Worm (Caenorhabditis elegans): Measurements from ENCODE around the gene tbx-8.

The tbx-8 gene

DNA sequence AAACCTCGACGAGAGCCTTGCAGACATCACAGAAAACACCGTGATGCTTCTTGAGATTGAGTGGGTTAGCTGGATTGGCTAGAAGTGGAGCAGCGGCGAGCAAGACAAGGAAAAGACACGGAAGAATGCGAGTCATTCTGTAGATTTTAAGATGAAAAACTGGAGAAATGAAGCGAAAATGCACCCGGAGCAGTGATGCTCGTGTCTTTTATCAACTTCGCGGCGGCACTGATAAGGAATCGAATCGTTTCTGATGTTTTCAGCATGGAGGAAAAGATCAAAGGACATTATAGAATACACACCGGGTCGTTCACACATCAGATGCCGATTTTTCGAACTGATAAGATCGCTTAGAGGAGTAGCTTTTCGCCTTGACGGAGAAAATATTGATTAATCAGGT, 8.2 kb downstream of the tbx-8 start, which contains the start of gene spp-1:
spp-1 (minus strand) TSS at position 287 of the 400 bp plus-strand sequence.
- TF ChIP-seq zip-11 (GFP tag; IDR thresholded peaks at IDR 0.05): no peak
- TF ChIP-seq Y75B8A.6 (GFP tag; IDR thresholded peaks at IDR 0.05): no peak
- TF ChIP-seq pqm-1 (tag; optimal IDR thresholded peaks at IDR 0.05): peak; percentile 86
- TF ChIP-seq set-16 (GFP tag; IDR thresholded peaks at IDR 0.05): no peak
- peak in 1 of 2 experiments; percentile 30 for TF ChIP-seq lsy-2 (tag; optimal IDR thresholded peaks at IDR 0.05)
- peak; percentile 4 for TF ChIP-seq nhr-77 (tag; optimal IDR thresholded peaks at IDR 0.05)
- TF ChIP-seq lin-39 (tag; optimal IDR thresholded peaks at IDR 0.05): no peak
- TF ChIP-seq saeg-2 (GFP tag; IDR thresholded peaks at IDR 0.05): no peak
- TF ChIP-seq ceh-62 (tag; optimal IDR thresholded peaks at IDR 0.05): no peak
- TF ChIP-seq nhr-48 (tag; optimal IDR thresholded peaks at IDR 0.05): peak; percentile 57
- peak; percentile 43 for TF ChIP-seq hlh-30 (tag; optimal IDR thresholded peaks at IDR 0.05; ENCODE audit: insufficient read depth)
- peak; percentile 81 for TF ChIP-seq ama-1 (optimal IDR thresholded peaks at IDR 0.05)
- no peak for TF ChIP-seq ceh-82 (tag; optimal IDR thresholded peaks at IDR 0.05)
- peak; percentile 41 for TF ChIP-seq mep-1 (tag; optimal IDR thresholded peaks at IDR 0.05)
- no peak for TF ChIP-seq skn-1 (tag; optimal IDR thresholded peaks at IDR 0.05)
- TF ChIP-seq ceh-20 (GFP tag; IDR thresholded peaks at IDR 0.05): no peak
- TF ChIP-seq ztf-7 (tag; optimal IDR thresholded peaks at IDR 0.05): no peak
- TF ChIP-seq daf-16 (GFP tag; optimal IDR thresholded peaks at IDR 0.05): no peak
- peak; percentile 87 for TF ChIP-seq daf-16 (tag; optimal IDR thresholded peaks at IDR 0.05)
- no peak for TF ChIP-seq gei-8 (GFP tag; optimal IDR thresholded peaks at IDR 0.05)
- no peak for TF ChIP-seq hif-1 (tag; optimal IDR thresholded peaks at IDR 0.05)
- no peak for TF ChIP-seq F10B5.3 (tag; optimal IDR thresholded peaks at IDR 0.05)
- no peak for TF ChIP-seq F49E8.2 (tag; optimal IDR thresholded peaks at IDR 0.05; ENCODE audit: borderline replicate concordance)
- TF ChIP-seq mdl-1 (tag; optimal IDR thresholded peaks at IDR 0.05): peak in 1 of 2 experiments; percentile 13
- no peak for TF ChIP-seq mxl-3 (GFP tag; optimal IDR thresholded peaks at IDR 0.05)
- no peak for TF ChIP-seq lin-29 (GFP tag; IDR thresholded peaks at IDR 0.05)
- TF ChIP-seq dmd-6 (GFP tag; IDR thresholded peaks at IDR 0.05): peak; percentile 67
- no peak for TF ChIP-seq zag-1 (tag; optimal IDR thresholded peaks at IDR 0.05)
- no peak for TF ChIP-seq mxl-2 (GFP tag; conservative IDR thresholded peaks at IDR 0.05)
- TF ChIP-seq nhr-28 (tag; optimal IDR thresholded peaks at IDR 0.05): peak; percentile 58
- no peak for TF ChIP-seq spr-3 (GFP tag; optimal IDR thresholded peaks at IDR 0.05)
- TF ChIP-seq nhr-10 (tag; optimal IDR thresholded peaks at IDR 0.05): peak; percentile 17
- no peak for TF ChIP-seq rbr-2 (tag; optimal IDR thresholded peaks at IDR 0.05)
- TF ChIP-seq dpl-1 (GFP tag; optimal IDR thresholded peaks at IDR 0.05): no peak
- no peak for TF ChIP-seq daf-12 (tag; optimal IDR thresholded peaks at IDR 0.05)
- TF ChIP-seq unc-130 (GFP tag; optimal IDR thresholded peaks at IDR 0.05): no peak
- TF ChIP-seq spr-1 (tag; optimal IDR thresholded peaks at IDR 0.05): no peak
- TF ChIP-seq ZK546.5 (tag; optimal IDR thresholded peaks at IDR 0.05): no peak
- peak; percentile 22 for TF ChIP-seq nhr-102 (tag; optimal IDR thresholded peaks at IDR 0.05)
- peak; percentile 27 for TF ChIP-seq mes-2 (tag; optimal IDR thresholded peaks at IDR 0.05; ENCODE audit: poor library complexity, severe bottlenecking)
- TF ChIP-seq hlh-11 (tag; optimal IDR thresholded peaks at IDR 0.05): peak; percentile 84
- no peak for TF ChIP-seq ceh-44 (GFP tag; IDR thresholded peaks at IDR 0.05)
- no peak for TF ChIP-seq dmd-9 (GFP tag; IDR thresholded peaks at IDR 0.05)
- no peak for TF ChIP-seq lin-15B (tag; optimal IDR thresholded peaks at IDR 0.05)
- TF ChIP-seq T26A8.4 (GFP tag; IDR thresholded peaks at IDR 0.05): no peak; the same call in none of the 2 replicates
- TF ChIP-seq dve-1 (tag; optimal IDR thresholded peaks at IDR 0.05; ENCODE audit: insufficient read depth): peak; percentile 90
- TF ChIP-seq tag-97 (GFP tag; IDR thresholded peaks at IDR 0.05): no peak
- peak; percentile 76 for TF ChIP-seq aha-1 (tag)
- TF ChIP-seq tra-1 (GFP tag; IDR thresholded peaks at IDR 0.05): no peak
- TF ChIP-seq mdt-29 (GFP tag; IDR thresholded peaks at IDR 0.05): no peak
- TF ChIP-seq fkh-10 (GFP tag; optimal IDR thresholded peaks at IDR 0.05): no peak
- TF ChIP-seq aly-2 (tag; optimal IDR thresholded peaks at IDR 0.05): no peak
- TF ChIP-seq ceh-32 (tag; optimal IDR thresholded peaks at IDR 0.05; ENCODE audit: poor library complexity): no peak

All from whole organism, L4 larva.